Fruit fly (Drosophila melanogaster): ENCODE results near the gene comt.

comt gene

DNA sequence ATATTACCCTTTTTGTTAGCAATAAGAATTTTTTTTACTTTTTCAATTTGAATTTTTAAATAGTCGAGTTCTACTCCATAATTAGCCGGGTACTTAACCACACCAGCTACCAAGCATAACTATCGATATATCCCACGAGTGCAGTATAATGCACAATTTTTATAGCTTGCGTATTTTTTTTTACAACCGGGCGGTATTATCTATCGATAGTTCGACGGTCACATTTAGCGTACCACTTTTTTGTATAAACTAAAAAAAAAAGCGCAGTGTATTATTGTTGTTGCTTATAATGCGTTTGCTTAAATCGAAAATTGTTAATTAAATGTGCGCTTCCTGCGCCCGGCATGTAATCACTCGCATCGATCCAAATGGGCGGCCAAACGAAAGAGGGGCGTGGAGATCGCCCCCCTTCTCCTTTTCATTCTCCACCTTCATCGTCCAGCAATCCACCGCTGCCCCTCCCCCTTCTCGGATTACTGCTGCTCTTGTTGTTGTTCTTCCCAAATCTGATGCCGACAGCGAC lies 29.1 kb downstream of the comt start, which contains the start of gene Remo (continued):
- TF ChIP-seq toy (GFP tag; IDR thresholded peaks at IDR 0.05) (no peak), dan (GFP tag; IDR thresholded peaks at IDR 0.05) (no peak), Aef1 (GFP tag; IDR thresholded peaks at IDR 0.05) (peak; percentile 52; the same call in 2 of the 3 replicates), CG8944 (GFP tag; optimal IDR thresholded peaks at IDR 0.05) (no peak), so (GFP tag; IDR thresholded peaks at IDR 0.05) (peak; percentile 66; the same call in 1 of the 3 replicates), CG32772 (GFP tag; IDR thresholded peaks at IDR 0.05) (no peak), CG8281 (tag; optimal IDR thresholded peaks at IDR 0.05) (no peak), HLHmδ (GFP tag; optimal IDR thresholded peaks at IDR 0.05) (no peak), Myb (GFP tag; optimal IDR thresholded peaks at IDR 0.05) (peak; percentile 85), maf-S (GFP tag; optimal IDR thresholded peaks at IDR 0.05) (no peak), CG34376 (GFP tag; optimal IDR thresholded peaks at IDR 0.05) (no peak), CG17359 (tag; optimal IDR thresholded peaks at IDR 0.05) (no peak), CG3995 (GFP tag; optimal IDR thresholded peaks at IDR 0.05) (peak; percentile 11), Lim3 (GFP tag; IDR thresholded peaks at IDR 0.05) (no peak), tin (GFP tag; optimal IDR thresholded peaks at IDR 0.05) (no peak), CG4707 (GFP tag; optimal IDR thresholded peaks at IDR 0.05) (no peak), ems (GFP tag; optimal IDR thresholded peaks at IDR 0.05) (no peak), cas (GFP tag; IDR thresholded peaks at IDR 0.05) (no peak), bbx (GFP tag; IDR thresholded peaks at IDR 0.05; ENCODE audit: partially characterized antibody) (peak; percentile 68), BtbVII (GFP tag; optimal IDR thresholded peaks at IDR 0.05) (no peak), Asciz (GFP tag; optimal IDR thresholded peaks at IDR 0.05) (no peak), sd (tag; optimal IDR thresholded peaks at IDR 0.05) (peak; percentile 15), ash1 (GFP tag; optimal IDR thresholded peaks at IDR 0.05) (no peak), CG12659 (GFP tag; optimal IDR thresholded peaks at IDR 0.05) (peak; percentile 72), dm (GFP tag; optimal IDR thresholded peaks at IDR 0.05) (no peak), CG17829 (tag; optimal IDR thresholded peaks at IDR 0.05) (no peak), sisA (GFP tag; IDR thresholded peaks at IDR 0.05) (no peak), Vsx1 (GFP tag; optimal IDR thresholded peaks at IDR 0.05) (no peak), bigmax (GFP tag; optimal IDR thresholded peaks at IDR 0.05) (no peak), sna (GFP tag; IDR thresholded peaks at IDR 0.05; ENCODE audit: partially characterized antibody) (peak; percentile 58), CG12219 (GFP tag; optimal IDR thresholded peaks at IDR 0.05) (no peak), CrebB (tag; optimal IDR thresholded peaks at IDR 0.05) (no peak), knrl (GFP tag; IDR thresholded peaks at IDR 0.05; ENCODE audit: partially characterized antibody) (peak; percentile 79), Side (GFP tag; optimal IDR thresholded peaks at IDR 0.05) (no peak), onecut (GFP tag; IDR thresholded peaks at IDR 0.05) (no peak), Adf1 (GFP tag; IDR thresholded peaks at IDR 0.05) (peak; percentile 86), sqz (GFP tag; optimal IDR thresholded peaks at IDR 0.05) (peak; percentile 78), unpg (GFP tag; optimal IDR thresholded peaks at IDR 0.05) (no peak), CG10654 (GFP tag; optimal IDR thresholded peaks at IDR 0.05) (no peak), oc (tag; optimal IDR thresholded peaks at IDR 0.05) (peak; percentile 48), CG9876 (GFP tag; optimal IDR thresholded peaks at IDR 0.05) (no peak), CG32532 (GFP tag; IDR thresholded peaks at IDR 0.05) (no peak), jumu (GFP tag; optimal IDR thresholded peaks at IDR 0.05) (no peak), CG17612 (GFP tag; IDR thresholded peaks at IDR 0.05) (no peak), nerfin-1 (tag; optimal IDR thresholded peaks at IDR 0.05) (no peak), CG9437 (GFP tag; optimal IDR thresholded peaks at IDR 0.05) (no peak), CG14710 (tag; optimal IDR thresholded peaks at IDR 0.05) (peak; percentile 55), ind (GFP tag; optimal IDR thresholded peaks at IDR 0.05) (no peak), vvl (GFP tag; IDR thresholded peaks at IDR 0.05) (no peak), dati (GFP tag; IDR thresholded peaks at IDR 0.05) (no peak), GATAe (GFP tag; conservative IDR thresholded peaks at IDR 0.05) (no peak)
